Fruit fly (Drosophila melanogaster) whole organism, embryonic: Measurements from ENCODE around the gene Fibp.

ENCODE experiments used
- Atf3 ChIP-seq: fragments of 200-800 bp; sonication (Bioruptor generic); optimal IDR thresholded peaks from 3 replicates; lab custom pipeline; 2016; ENCODE audit warnings: missing biosample characterization, missing genetic modification characterization
- CG10267 ChIP-seq: fragments of 200-800 bp; sonication (Bioruptor generic); optimal IDR thresholded peaks from 2 replicates; lab custom pipeline; 2018; ENCODE audit warnings: missing biosample characterization, mild to moderate bottlenecking, missing genetic modification characterization, moderate library complexity
- CG11085 ChIP-seq: fragments of 200-800 bp; sonication (Bioruptor generic); IDR thresholded peaks from 2 replicates; pipeline ENCODE4 v1.3.6; 2022; ENCODE audit warnings: missing biosample characterization, missing genetic modification characterization
- CG17912 ChIP-seq: fragments of 200-800 bp; sonication (Bioruptor generic); optimal IDR thresholded peaks from 2 replicates; lab custom pipeline; 2018; ENCODE audit warnings: missing biosample characterization, mild to moderate bottlenecking, missing genetic modification characterization
- CG18599 ChIP-seq: fragments of 200-800 bp; sonication (Bioruptor generic); optimal IDR thresholded peaks from 3 replicates; lab custom pipeline; 2017; ENCODE audit warnings: missing biosample characterization, missing genetic modification characterization, mild to moderate bottlenecking, moderate library complexity, missing genetic modification reagents
- CG2678 ChIP-seq: fragments of 200-800 bp; sonication (Bioruptor generic); optimal IDR thresholded peaks from 3 replicates; lab custom pipeline; 2019; ENCODE audit warnings: missing biosample characterization, mild to moderate bottlenecking, missing genetic modification characterization, moderate library complexity
- CG3163 ChIP-seq: fragments of 200-800 bp; sonication (Bioruptor generic); optimal IDR thresholded peaks from 3 replicates; lab custom pipeline; 2016; ENCODE audit warnings: missing biosample characterization, missing genetic modification characterization
- CG4424 ChIP-seq: fragments of 200-800 bp; sonication (Bioruptor generic); optimal IDR thresholded peaks from 3 replicates; lab custom pipeline; 2016; ENCODE audit warnings: missing biosample characterization, missing genetic modification characterization
- CG5953 ChIP-seq: fragments of 200-800 bp; sonication (Bioruptor generic); IDR thresholded peaks from 2 replicates; pipeline ENCODE4 v1.3.6; 2022; ENCODE audit warnings: missing biosample characterization, missing genetic modification characterization
- CG6654 ChIP-seq: fragments of 200-800 bp; sonication (Bioruptor generic); optimal IDR thresholded peaks from 2 replicates; lab custom pipeline; 2017; ENCODE audit warnings: missing biosample characterization, mild to moderate bottlenecking, missing genetic modification characterization
- CG6813 ChIP-seq: fragments of 200-800 bp; sonication (Bioruptor generic); optimal IDR thresholded peaks from 2 replicates; lab custom pipeline; 2017; ENCODE audit warnings: missing biosample characterization, missing genetic modification characterization, mild to moderate bottlenecking, moderate library complexity, missing genetic modification reagents
- CG7372 ChIP-seq: fragments of 200-800 bp; sonication (Bioruptor generic); IDR thresholded peaks from 2 replicates; pipeline ENCODE4 v1.3.6; 2022; ENCODE audit warnings: missing biosample characterization, missing genetic modification characterization
- CG7928 ChIP-seq: fragments of 200-800 bp; sonication (Bioruptor generic); optimal IDR thresholded peaks from 2 replicates; lab custom pipeline; 2017; ENCODE audit warnings: missing biosample characterization, mild to moderate bottlenecking, missing genetic modification characterization
- CG8765 ChIP-seq: fragments of 200-800 bp; sonication (Bioruptor generic); IDR thresholded peaks from 2 replicates; pipeline ENCODE4 v1.3.6; 2022; ENCODE audit warnings: missing biosample characterization, missing genetic modification characterization
- Camta ChIP-seq: fragments of 200-800 bp; sonication (Bioruptor generic); optimal IDR thresholded peaks from 2 replicates; lab custom pipeline; 2016; ENCODE audit warnings: missing biosample characterization, missing genetic modification characterization
- CoRest ChIP-seq: fragments of 200-800 bp; sonication (Bioruptor generic); optimal IDR thresholded peaks from 3 replicates; lab custom pipeline; 2018; ENCODE audit warnings: missing biosample characterization, mild to moderate bottlenecking, missing genetic modification characterization, moderate library complexity
- Dip2 ChIP-seq: fragments of 200-800 bp; sonication (Bioruptor generic); IDR thresholded peaks from 2 replicates; pipeline ENCODE4 v1.3.6; 2022; ENCODE audit warnings: missing biosample characterization, missing genetic modification characterization
- Doc3 ChIP-seq: fragments of 200-800 bp; sonication (Bioruptor generic); IDR thresholded peaks from 3 replicates; pipeline ENCODE4 v1.3.6; 2022; ENCODE audit warnings: missing biosample characterization, missing genetic modification characterization; ENCODE audit not compliant: partially characterized antibody
- Dref ChIP-seq: fragments of 200-800 bp; sonication (Bioruptor generic); IDR thresholded peaks from 2 replicates; pipeline ENCODE4 v1.3.6; 2022; ENCODE audit warnings: missing biosample characterization, missing genetic modification characterization
- Gug ChIP-seq: fragments of 200-800 bp; sonication (Bioruptor generic); IDR thresholded peaks from 4 replicates; pipeline ENCODE4 v1.3.6; 2022; ENCODE audit warnings: missing biosample characterization, missing genetic modification characterization
- Mes4 ChIP-seq: fragments of 200-800 bp; sonication (Bioruptor generic); optimal IDR thresholded peaks from 2 replicates; lab custom pipeline; 2016; ENCODE audit warnings: missing biosample characterization, missing genetic modification characterization
- NC2β ChIP-seq: fragments of 200-800 bp; sonication (Bioruptor generic); optimal IDR thresholded peaks from 2 replicates; lab custom pipeline; 2016; ENCODE audit warnings: missing biosample characterization, missing genetic modification characterization
- Nf-YA ChIP-seq: fragments of 200-800 bp; sonication (Bioruptor generic); IDR thresholded peaks from 2 replicates; pipeline ENCODE4 v1.3.6; 2022; ENCODE audit warnings: missing biosample characterization, missing genetic modification characterization
- Pdp1 ChIP-seq, 2 experiments: fragments of 200-800 bp; sonication (Bioruptor generic); optimal IDR thresholded peaks; 3 replicates each; lab custom pipeline; 2016; ENCODE audit warnings: missing biosample characterization in 2 of 2, missing genetic modification characterization in 2 of 2, mild to moderate bottlenecking in 1 of 2, moderate library complexity in 1 of 2
- Usf ChIP-seq: fragments of 200-800 bp; sonication (Bioruptor generic); optimal IDR thresholded peaks from 2 replicates; lab custom pipeline; 2017; ENCODE audit warnings: missing genotype, missing biosample characterization, missing genetic modification characterization
- abd-A ChIP-seq: fragments of 200-800 bp; sonication (Bioruptor generic); optimal IDR thresholded peaks from 3 replicates; lab custom pipeline; 2019; ENCODE audit warnings: missing biosample characterization, mild to moderate bottlenecking, missing genetic modification characterization, moderate library complexity
- caup ChIP-seq: fragments of 200-800 bp; sonication (Bioruptor generic); optimal IDR thresholded peaks from 3 replicates; lab custom pipeline; 2017; ENCODE audit warnings: missing biosample characterization, mild to moderate bottlenecking, missing genetic modification characterization, moderate library complexity; ENCODE audit not compliant: severe bottlenecking
- cg ChIP-seq: fragments of 200-800 bp; sonication (Bioruptor generic); optimal IDR thresholded peaks from 3 replicates; lab custom pipeline; 2019; ENCODE audit warnings: missing biosample characterization, mild to moderate bottlenecking, missing genetic modification characterization, moderate library complexity
- chn ChIP-seq: fragments of 200-800 bp; sonication (Bioruptor generic); optimal IDR thresholded peaks from 2 replicates; lab custom pipeline; 2016; ENCODE audit warnings: missing biosample characterization, missing genetic modification characterization
- crc ChIP-seq: fragments of 200-800 bp; sonication (Bioruptor generic); optimal IDR thresholded peaks from 2 replicates; lab custom pipeline; 2016; ENCODE audit warnings: missing biosample characterization, missing genetic modification characterization
- dan ChIP-seq: fragments of 200-800 bp; sonication (Bioruptor generic); IDR thresholded peaks from 2 replicates; pipeline ENCODE4 v1.3.6; 2022; ENCODE audit warnings: missing biosample characterization, missing genetic modification characterization
- dmrt11E ChIP-seq: fragments of 200-800 bp; sonication (Bioruptor generic); optimal IDR thresholded peaks from 3 replicates; lab custom pipeline; 2018; ENCODE audit warnings: missing biosample characterization, mild to moderate bottlenecking, missing genetic modification characterization, moderate library complexity
- fd64A ChIP-seq: fragments of 200-800 bp; sonication (Bioruptor generic); optimal IDR thresholded peaks from 3 replicates; lab custom pipeline; 2018; ENCODE audit warnings: missing biosample characterization, mild to moderate bottlenecking, missing genetic modification characterization
- ftz-f1 ChIP-seq: fragments of 200-800 bp; sonication (Bioruptor generic); optimal IDR thresholded peaks from 2 replicates; lab custom pipeline; 2016; ENCODE audit warnings: missing biosample characterization, missing genetic modification characterization
- gsb-n ChIP-seq: fragments of 200-800 bp; sonication (Bioruptor generic); optimal IDR thresholded peaks from 3 replicates; lab custom pipeline; 2018; ENCODE audit warnings: missing biosample characterization, mild to moderate bottlenecking, missing genetic modification characterization
- hbn ChIP-seq: fragments of 200-800 bp; sonication (Bioruptor generic); IDR thresholded peaks from 2 replicates; pipeline ENCODE4 v1.3.6; 2022; ENCODE audit warnings: missing biosample characterization, missing genetic modification characterization; ENCODE audit not compliant: partially characterized antibody
- ind ChIP-seq: fragments of 200-800 bp; sonication (Bioruptor generic); optimal IDR thresholded peaks from 3 replicates; lab custom pipeline; 2016; ENCODE audit warnings: missing biosample characterization, missing genetic modification characterization
- jigr1 ChIP-seq: fragments of 200-800 bp; sonication (Bioruptor generic); IDR thresholded peaks from 3 replicates; pipeline ENCODE4 v1.3.6; 2022; ENCODE audit warnings: missing biosample characterization, missing genetic modification characterization
- lab ChIP-seq: fragments of 200-800 bp; sonication (Bioruptor generic); optimal IDR thresholded peaks from 3 replicates; lab custom pipeline; 2017; ENCODE audit warnings: missing biosample characterization, missing genetic modification characterization, mild to moderate bottlenecking, moderate library complexity, missing genetic modification reagents
- mirr ChIP-seq: fragments of 200-800 bp; sonication (Bioruptor generic); optimal IDR thresholded peaks from 3 replicates; lab custom pipeline; 2018; ENCODE audit warnings: missing biosample characterization, mild to moderate bottlenecking, missing genetic modification characterization
- pros ChIP-seq: fragments of 200-800 bp; sonication (Bioruptor generic); optimal IDR thresholded peaks from 3 replicates; lab custom pipeline; 2019; ENCODE audit warnings: missing biosample characterization, mild to moderate bottlenecking, missing genetic modification characterization, moderate library complexity
- ro ChIP-seq: fragments of 200-800 bp; sonication (Bioruptor generic); IDR thresholded peaks from 2 replicates; pipeline ENCODE4 v1.3.6; 2022; ENCODE audit warnings: missing biosample characterization, missing genetic modification characterization
- sens ChIP-seq: fragments of 200-800 bp; sonication (Bioruptor generic); peaks from one replicate; lab custom pipeline; 2016; ENCODE audit warnings: missing biosample characterization, missing genetic modification characterization
- sens-2 ChIP-seq: fragments of 200-800 bp; sonication (Bioruptor generic); IDR thresholded peaks from 2 replicates; pipeline ENCODE4 v1.3.6; 2022; ENCODE audit warnings: missing biosample characterization, missing genetic modification characterization
- sisA ChIP-seq: fragments of 200-800 bp; sonication (Bioruptor generic); IDR thresholded peaks from 2 replicates; pipeline ENCODE4 v1.3.6; 2022; ENCODE audit warnings: missing biosample characterization, missing genetic modification characterization
- slbo ChIP-seq: fragments of 200-800 bp; sonication (Bioruptor generic); IDR thresholded peaks from 2 replicates; pipeline ENCODE4 v1.3.6; 2022; ENCODE audit warnings: missing biosample characterization, missing genetic modification characterization
- sqz ChIP-seq: fragments of 200-800 bp; sonication (Bioruptor generic); optimal IDR thresholded peaks from 3 replicates; lab custom pipeline; 2018; ENCODE audit warnings: missing biosample characterization, mild to moderate bottlenecking, missing genetic modification characterization
- ssp ChIP-seq: fragments of 200-800 bp; sonication (Bioruptor generic); IDR thresholded peaks from 2 replicates; pipeline ENCODE4 v1.3.6; 2022; ENCODE audit warnings: missing biosample characterization, missing genetic modification characterization
- tap ChIP-seq: fragments of 200-800 bp; optimal IDR thresholded peaks from 3 replicates; lab custom pipeline; 2019; ENCODE audit warnings: missing biosample characterization, mild to moderate bottlenecking, missing genetic modification characterization, moderate library complexity
- trem ChIP-seq: fragments of 200-800 bp; optimal IDR thresholded peaks from 3 replicates; lab custom pipeline; 2019; ENCODE audit warnings: missing biosample characterization, mild to moderate bottlenecking, missing genetic modification characterization, moderate library complexity

Gene Fibp

DNA sequence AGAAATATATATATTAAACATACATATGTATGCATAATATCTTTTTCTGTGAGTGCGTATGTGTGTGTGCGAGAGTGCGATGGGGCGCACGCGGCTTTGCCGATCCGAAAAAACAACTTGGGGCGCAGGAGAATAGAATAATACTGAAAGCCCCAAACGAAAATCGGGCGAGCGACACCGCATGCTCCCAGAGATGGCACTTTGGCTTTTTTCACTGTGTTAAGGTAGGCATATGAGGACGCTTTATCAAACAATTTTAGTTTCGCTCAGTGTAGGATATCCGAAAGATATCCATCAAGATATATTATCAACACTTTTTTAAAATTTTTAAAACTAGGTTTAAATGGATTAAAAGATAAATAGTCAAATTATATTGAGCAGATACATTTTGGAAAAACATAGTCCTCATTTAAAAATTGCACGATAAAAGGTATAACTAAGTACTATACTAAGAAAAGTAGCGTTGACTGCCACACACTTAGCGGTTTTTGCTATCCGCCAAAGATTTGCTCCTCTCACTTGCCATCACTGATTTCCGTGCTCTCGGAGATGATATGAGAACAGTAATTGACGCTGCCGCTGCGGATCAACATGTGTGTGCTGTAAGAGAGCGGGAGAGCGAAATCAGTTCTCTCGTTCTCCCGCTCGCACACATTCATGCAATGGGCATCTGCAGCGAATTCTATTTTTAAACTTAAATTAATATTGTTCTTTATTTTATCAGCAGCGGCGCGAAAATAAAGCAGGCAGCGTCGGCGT is 26.7 kb downstream of the Fibp start (continued):
- TF ChIP-seq crc (GFP tag; lab: Kevin White, UChicago): no peak
- peak; percentile 30 for TF ChIP-seq CG7928 (GFP tag; lab: Kevin White, UChicago)
- TF ChIP-seq sisA (GFP tag; lab: Robert Waterston, UW): peak; percentile 32; the same call in 1 of the 2 replicates
- peak; percentile 77 for TF ChIP-seq CG2678 (tag; lab: Kevin White, UChicago)
- TF ChIP-seq CG3163 (GFP tag; lab: Kevin White, UChicago): peak; percentile 16
- TF ChIP-seq CG18599 (GFP tag; lab: Kevin White, UChicago): peak; percentile 64
- peak; percentile 66 for TF ChIP-seq slbo
- 0 out of 2 replicates have a peak, but pooled peaks have one; percentile 20 for TF ChIP-seq ro (GFP tag; lab: Robert Waterston, UW)
- no peak for TF ChIP-seq Nf-YA
- TF ChIP-seq ind (GFP tag; lab: Kevin White, UChicago): peak; percentile 70
- TF ChIP-seq dan (GFP tag; lab: Robert Waterston, UW): no peak
- TF ChIP-seq Mes4 (GFP tag; lab: Kevin White, UChicago): peak; percentile 4
- no peak for TF ChIP-seq ftz-f1
- no peak for TF ChIP-seq Dip2 (GFP tag; lab: Robert Waterston, UW)
- TF ChIP-seq Gug: peak; percentile 35; the same call in 1 of the 4 replicates
- TF ChIP-seq Usf: peak; percentile 73
- no peak for TF ChIP-seq tap (tag; lab: Kevin White, UChicago)
- TF ChIP-seq Doc3 (GFP tag; lab: Robert Waterston, UW): no peak
- TF ChIP-seq sqz (GFP tag; lab: Kevin White, UChicago): no peak
- peak; percentile 90 for TF ChIP-seq sens (GFP tag; lab: Kevin White, UChicago)
- peak; percentile 28 for TF ChIP-seq trem (tag; lab: Kevin White, UChicago)
- TF ChIP-seq CG10267: peak; percentile 61
- TF ChIP-seq CG8765: no peak
- TF ChIP-seq cg: peak; percentile 79
- TF ChIP-seq lab: peak; percentile 58
- no peak for TF ChIP-seq CG6813 (GFP tag; lab: Kevin White, UChicago)
- no peak for TF ChIP-seq jigr1 (GFP tag; lab: Robert Waterston, UW)
- TF ChIP-seq CG17912: no peak
- no peak for TF ChIP-seq gsb-n (tag; lab: Kevin White, UChicago)
- TF ChIP-seq Camta: peak; percentile 69
- peak; percentile 30 for TF ChIP-seq CG6654 (GFP tag; lab: Kevin White, UChicago)
- TF ChIP-seq caup (GFP tag; lab: Kevin White, UChicago): peak; percentile 14
- peak; percentile 71 for TF ChIP-seq dmrt11E
- TF ChIP-seq CoRest (tag; lab: Kevin White, UChicago): peak; percentile 83
- TF ChIP-seq CG4424 (GFP tag; lab: Kevin White, UChicago): peak; percentile 55
- no peak for TF ChIP-seq mirr (GFP tag; lab: Kevin White, UChicago)
- TF ChIP-seq Pdp1 (GFP tag; optimal IDR thresholded peaks at IDR 0.05; lab: Kevin White, UChicago): peak; percentile 39 to 78
- TF ChIP-seq Atf3: peak; percentile 54
- peak; percentile 55 for TF ChIP-seq fd64A (GFP tag; lab: Kevin White, UChicago)
- TF ChIP-seq ssp (GFP tag; lab: Robert Waterston, UW): peak; percentile 55
- TF ChIP-seq abd-A (tag; lab: Kevin White, UChicago): peak; percentile 14
- TF ChIP-seq sens-2: no peak
- peak; percentile 63 for TF ChIP-seq chn
- peak; percentile 15 for TF ChIP-seq NC2β (GFP tag; lab: Kevin White, UChicago)
- no peak for TF ChIP-seq CG11085 (GFP tag; lab: Robert Waterston, UW)
- TF ChIP-seq Dref (GFP tag; lab: Robert Waterston, UW): no peak
- no peak for TF ChIP-seq hbn (GFP tag; lab: Robert Waterston, UW)
- no peak for TF ChIP-seq pros (GFP tag; lab: Kevin White, UChicago)
- no peak for TF ChIP-seq CG5953 (GFP tag; lab: Robert Waterston, UW)
- peak; percentile 45 for TF ChIP-seq CG7372 (GFP tag; lab: Robert Waterston, UW)
